Worm (Caenorhabditis elegans) whole organism, young adult: Measurements from ENCODE around the gene C28H8.3.

ENCODE experiments used
- C17E4.6 ChIP-seq: fragments of 200-800 bp; sonication (Bioruptor generic); IDR thresholded peaks from 2 replicates; pipeline ENCODE4 v1.3.6; 2022; ENCODE audit warnings: missing genetic modification reagents, missing genetic modification characterization, missing compliant biosample characterization
- F33H1.4 ChIP-seq: fragments of 200-800 bp; sonication (Bioruptor generic); IDR thresholded peaks from 2 replicates; pipeline ENCODE4 v1.3.6; 2022; ENCODE audit warnings: missing genetic modification reagents, missing genetic modification characterization, missing compliant biosample characterization
- F39B2.1 ChIP-seq: fragments of 200-800 bp; sonication (Bioruptor generic); IDR thresholded peaks from 2 replicates; pipeline ENCODE4 v1.3.6; 2022; ENCODE audit warnings: missing genetic modification reagents, missing genetic modification characterization, missing compliant biosample characterization
- F55B11.4 ChIP-seq: sonication (generic microtip); optimal IDR thresholded peaks from 2 replicates; lab custom pipeline; 2016; ENCODE audit warnings: missing compliant biosample characterization, missing genetic modification characterization, borderline replicate concordance; ENCODE audit not compliant: insufficient read depth
- Y53G8AR.9 ChIP-seq: fragments of 200-800 bp; sonication (Bioruptor generic); conservative IDR thresholded peaks from 2 replicates; pipeline ENCODE4 v1.3.6; 2022; ENCODE audit warnings: missing genetic modification reagents, missing genetic modification characterization, missing compliant biosample characterization
- Y67H2A.10 ChIP-seq: fragments of 200-800 bp; sonication (Bioruptor generic); conservative IDR thresholded peaks from 2 replicates; pipeline ENCODE4 v1.3.6; 2022; ENCODE audit warnings: missing genetic modification reagents, missing genetic modification characterization, missing compliant biosample characterization
- akir-1 ChIP-seq: fragments of 200-800 bp; sonication (Bioruptor generic); optimal IDR thresholded peaks from 2 replicates; lab custom pipeline; 2018; ENCODE audit warnings: mild to moderate bottlenecking, missing genetic modification characterization, moderate library complexity, missing compliant biosample characterization
- aptf-2 ChIP-seq: fragments of 200-800 bp; sonication (Bioruptor generic); conservative IDR thresholded peaks from 2 replicates; pipeline ENCODE4 v1.3.6; 2022; ENCODE audit warnings: missing genetic modification reagents, missing genetic modification characterization, missing compliant biosample characterization
- cebp-1 ChIP-seq, 2 experiments: fragments of 200-800 bp in 1 of 2; sonication (Bioruptor generic) in 1 of 2; sonication (generic microtip) in 1 of 2; IDR thresholded peaks in 1 of 2; optimal IDR thresholded peaks in 1 of 2; 2 replicates each; pipeline versions ENCODE4 v1.3.6 to Lab custom; 2017 to 2022; ENCODE audit warnings: missing compliant biosample characterization in 2 of 2, missing genetic modification characterization in 2 of 2, mild to moderate bottlenecking in 1 of 2, missing genetic modification reagents in 1 of 2, moderate library complexity in 1 of 2
- cebp-2 ChIP-seq: fragments of 200-800 bp; sonication (Bioruptor generic); IDR thresholded peaks from 2 replicates; pipeline ENCODE4 v1.3.6; 2022; ENCODE audit warnings: missing genetic modification characterization, missing compliant biosample characterization
- dox-1 ChIP-seq: fragments of 200-800 bp; sonication (Bioruptor generic); IDR thresholded peaks from 2 replicates; pipeline ENCODE4 v1.3.6; 2022; ENCODE audit warnings: missing genetic modification reagents, missing genetic modification characterization, missing compliant biosample characterization
- egl-18 ChIP-seq: fragments of 200-800 bp; sonication (Bioruptor generic); IDR thresholded peaks from 2 replicates; pipeline ENCODE4 v1.3.6; 2022; ENCODE audit warnings: missing genetic modification reagents, missing genetic modification characterization, missing compliant biosample characterization
- ets-4 ChIP-seq: fragments of 200-800 bp; sonication (Bioruptor generic); optimal IDR thresholded peaks from 2 replicates; lab custom pipeline; 2018; ENCODE audit warnings: mild to moderate bottlenecking, missing genetic modification characterization, missing compliant biosample characterization
- gei-17 ChIP-seq: fragments of 200-800 bp; sonication (Bioruptor generic); optimal IDR thresholded peaks from 2 replicates; lab custom pipeline; 2018; ENCODE audit warnings: mild to moderate bottlenecking, missing genetic modification characterization, missing compliant biosample characterization
- let-526 ChIP-seq: fragments of 200-800 bp; sonication (Bioruptor generic); IDR thresholded peaks from 2 replicates; pipeline ENCODE4 v1.3.6; 2022; ENCODE audit warnings: missing genetic modification reagents, missing genetic modification characterization, missing compliant biosample characterization
- lin-26 ChIP-seq: fragments of 200-800 bp; sonication (Bioruptor generic); IDR thresholded peaks from 2 replicates; pipeline ENCODE4 v1.3.6; 2022; ENCODE audit warnings: missing genetic modification reagents, missing genetic modification characterization, missing compliant biosample characterization
- lin-40 ChIP-seq: sonication (generic microtip); optimal IDR thresholded peaks from 2 replicates; lab custom pipeline; 2016; ENCODE audit warnings: missing genetic modification characterization, mild to moderate bottlenecking, missing compliant biosample characterization, missing genotype, missing genetic modification reagents
- madf-10 ChIP-seq: sonication (generic microtip); optimal IDR thresholded peaks from 2 replicates; lab custom pipeline; 2016; ENCODE audit warnings: mild to moderate bottlenecking, missing genetic modification characterization, missing compliant biosample characterization
- madf-3 ChIP-seq: fragments of 200-800 bp; sonication (Bioruptor generic); IDR thresholded peaks from 2 replicates; pipeline ENCODE4 v1.3.6; 2022; ENCODE audit warnings: missing genetic modification reagents, missing genetic modification characterization, missing compliant biosample characterization
- madf-8 ChIP-seq: fragments of 200-800 bp; sonication (Bioruptor generic); conservative IDR thresholded peaks from 2 replicates; pipeline ENCODE4 v1.3.6; 2022; ENCODE audit warnings: missing genetic modification reagents, missing genetic modification characterization, missing compliant biosample characterization
- mcd-1 ChIP-seq: fragments of 200-800 bp; sonication (Bioruptor generic); IDR thresholded peaks from 2 replicates; pipeline ENCODE4 v1.3.6; 2022; ENCODE audit warnings: missing genetic modification reagents, missing genetic modification characterization, missing compliant biosample characterization
- mxl-1 ChIP-seq: sonication (generic microtip); optimal IDR thresholded peaks from 2 replicates; lab custom pipeline; 2016; ENCODE audit warnings: missing genetic modification characterization, missing compliant biosample characterization
- nhr-120 ChIP-seq: fragments of 200-800 bp; sonication (Bioruptor generic); IDR thresholded peaks from 2 replicates; pipeline ENCODE4 v1.3.6; 2022; ENCODE audit warnings: missing genetic modification characterization, missing compliant biosample characterization
- nhr-179 ChIP-seq: sonication (generic microtip); optimal IDR thresholded peaks from 2 replicates; lab custom pipeline; 2016; ENCODE audit warnings: mild to moderate bottlenecking, missing genetic modification characterization, missing compliant biosample characterization
- nhr-90 ChIP-seq: sonication (generic microtip); optimal IDR thresholded peaks from 2 replicates; lab custom pipeline; 2016; ENCODE audit warnings: missing genotype, mild to moderate bottlenecking, missing genetic modification characterization, missing compliant biosample characterization
- pbrm-1 ChIP-seq: fragments of 200-800 bp; sonication (Bioruptor generic); IDR thresholded peaks from 2 replicates; pipeline ENCODE4 v1.3.6; 2022; ENCODE audit warnings: missing genetic modification reagents, missing genetic modification characterization, missing compliant biosample characterization
- rcor-1 ChIP-seq: fragments of 200-800 bp; sonication (Bioruptor generic); IDR thresholded peaks from 2 replicates; pipeline ENCODE4 v1.3.6; 2022; ENCODE audit warnings: missing genetic modification reagents, missing genetic modification characterization, missing compliant biosample characterization
- sea-2 ChIP-seq: fragments of 200-800 bp; sonication (Bioruptor generic); IDR thresholded peaks from 2 replicates; pipeline ENCODE4 v1.3.6; 2022; ENCODE audit warnings: missing genetic modification characterization, missing compliant biosample characterization
- snpc-1.1 ChIP-seq: sonication (generic microtip); optimal IDR thresholded peaks from 2 replicates; lab custom pipeline; 2017; ENCODE audit warnings: missing genetic modification characterization, mild to moderate bottlenecking, missing compliant biosample characterization, antibody characterized with exemption, moderate library complexity, missing genotype, missing genetic modification reagents; ENCODE audit not compliant: insufficient read depth
- sptf-2 ChIP-seq: fragments of 200-800 bp; sonication (Bioruptor generic); optimal IDR thresholded peaks from 2 replicates; lab custom pipeline; 2018; ENCODE audit warnings: mild to moderate bottlenecking, missing genetic modification characterization, missing compliant biosample characterization
- tbx-9 ChIP-seq: sonication (generic microtip); optimal IDR thresholded peaks from 2 replicates; lab custom pipeline; 2016; ENCODE audit warnings: borderline replicate concordance, missing genetic modification characterization, inconsistent platforms, missing compliant biosample characterization
- unc-62 ChIP-seq: fragments of 150-350 bp; optimal IDR thresholded peaks from 2 replicates; lab custom pipeline; 2014; ENCODE audit warnings: missing biosample characterization, missing genetic modification reagents, missing genetic modification characterization
- zfh-2 ChIP-seq: fragments of 200-800 bp; sonication (Bioruptor generic); conservative IDR thresholded peaks from 2 replicates; pipeline ENCODE4 v1.3.6; 2022; ENCODE audit warnings: missing genetic modification reagents, missing genetic modification characterization, missing compliant biosample characterization
- ztf-25 ChIP-seq: fragments of 200-800 bp; sonication (Bioruptor generic); IDR thresholded peaks from 2 replicates; pipeline ENCODE4 v1.3.6; 2022; ENCODE audit warnings: missing genetic modification reagents, missing genetic modification characterization, missing compliant biosample characterization
- ztf-26 ChIP-seq: sonication (generic microtip); optimal IDR thresholded peaks from 2 replicates; lab custom pipeline; 2017; ENCODE audit warnings: missing genetic modification characterization, missing compliant biosample characterization

C28H8.3 gene

DNA sequence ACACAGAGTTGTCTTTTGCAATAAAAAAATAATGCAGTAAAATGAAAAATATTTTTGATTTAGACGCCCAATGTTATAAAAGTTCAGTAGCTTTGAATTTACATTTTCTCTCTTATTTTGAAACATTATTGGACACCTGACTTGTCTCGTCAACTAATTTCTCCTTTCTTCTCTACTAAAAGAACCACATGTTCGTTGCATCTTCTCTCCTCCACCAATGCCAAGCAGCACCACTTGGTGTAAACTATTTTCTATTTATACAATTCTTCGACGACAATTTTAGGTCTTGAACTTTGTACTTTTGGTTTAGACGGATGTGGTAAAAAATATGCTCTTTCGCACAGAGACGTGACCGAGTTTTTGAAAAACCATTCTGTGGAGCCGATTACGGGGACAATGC lies 22.2 kb downstream of the C28H8.3 start:
- TF ChIP-seq sea-2 (GFP tag; lab: Robert Waterston, UW) (no peak), Y53G8AR.9 (no peak), F33H1.4 (GFP tag; lab: Robert Waterston, UW) (no peak), F39B2.1 (GFP tag; lab: Robert Waterston, UW) (no peak), gei-17 (GFP tag; lab: Kevin White, UChicago) (no peak)
- TF ChIP-seq, all 124 proteins: peak for 0

DNA sequence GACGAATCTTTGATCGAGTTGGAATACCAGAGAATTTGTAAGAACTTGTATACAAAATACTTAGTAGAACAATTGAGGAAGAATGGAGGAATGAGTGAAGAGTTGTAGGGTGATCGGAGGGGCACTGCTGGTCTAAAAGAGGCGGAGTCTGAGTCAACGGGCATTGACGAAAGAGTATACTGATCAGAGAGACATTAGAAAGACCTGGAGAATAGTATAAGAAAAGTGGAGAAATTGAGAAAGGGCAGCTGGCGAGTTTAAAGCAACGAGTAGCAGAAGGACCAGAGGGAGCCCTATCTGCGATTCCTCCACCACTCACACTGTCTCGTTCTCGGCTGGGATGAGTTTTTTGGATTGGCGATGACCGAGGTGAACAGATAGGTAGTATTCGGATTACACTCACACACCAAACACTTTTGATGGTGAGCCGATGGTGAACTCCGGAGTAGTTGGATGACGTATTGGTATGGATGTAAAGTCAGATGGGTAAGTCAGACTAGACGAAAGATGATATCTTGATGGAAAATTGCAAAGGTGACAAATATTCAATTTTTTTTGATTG lies 23.0 kb downstream of the C28H8.3 start, which contains the start of gene EGAP1.5:
TSS of gene EGAP1.5 (plus strand) at position 289 of the 562 bp plus-strand sequence.
- TF ChIP-seq nhr-90 (no peak), pbrm-1 (GFP tag; lab: Robert Waterston, UW) (no peak), F55B11.4 (tag; lab: Kevin White, UChicago) (no peak), let-526 (GFP tag; lab: Robert Waterston, UW) (no peak), F39B2.1 (GFP tag; lab: Robert Waterston, UW) (no peak), nhr-120 (no peak), tbx-9 (tag; lab: Kevin White, UChicago) (no peak), ztf-25 (GFP tag; lab: Robert Waterston, UW) (no peak), ztf-26 (no peak), rcor-1 (no peak), F33H1.4 (GFP tag; lab: Robert Waterston, UW) (no peak), madf-3 (no peak), Y67H2A.10 (GFP tag; lab: Robert Waterston, UW) (no peak), mxl-1 (tag; lab: Kevin White, UChicago) (no peak), aptf-2 (GFP tag; lab: Robert Waterston, UW) (no peak), akir-1 (GFP tag; lab: Kevin White, UChicago) (no peak), unc-62 (GFP tag; lab: Kevin White, UChicago) (no peak)

DNA sequence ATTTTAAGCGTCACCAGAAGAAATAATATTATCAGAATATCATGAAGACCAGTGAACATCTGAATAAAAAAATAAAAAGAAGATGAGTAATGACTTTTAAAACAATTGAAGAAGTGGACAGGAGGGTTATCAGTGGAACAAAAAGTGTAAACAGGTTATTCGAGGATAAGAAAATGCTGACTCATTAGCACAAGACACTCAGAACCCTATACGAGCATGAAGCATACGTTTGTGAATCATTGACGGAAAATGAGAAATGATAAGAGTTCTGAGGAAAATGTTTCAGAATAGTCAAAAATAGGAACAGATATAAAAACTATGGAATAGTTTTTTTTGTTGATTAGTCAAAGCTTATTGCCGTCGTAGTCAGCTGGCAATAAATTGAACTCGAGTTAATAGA lies 24.4 kb downstream of the C28H8.3 start, which contains the start of gene zmp-1:
TSS of gene zmp-1 (minus strand) at position 101 of the 400 bp plus-strand sequence.
- TF ChIP-seq C17E4.6 (GFP tag; lab: Robert Waterston, UW) (no peak), snpc-1.1 (no peak), ets-4 (GFP tag; lab: Kevin White, UChicago) (no peak)
- TF ChIP-seq, all 124 proteins: peak for 0

DNA sequence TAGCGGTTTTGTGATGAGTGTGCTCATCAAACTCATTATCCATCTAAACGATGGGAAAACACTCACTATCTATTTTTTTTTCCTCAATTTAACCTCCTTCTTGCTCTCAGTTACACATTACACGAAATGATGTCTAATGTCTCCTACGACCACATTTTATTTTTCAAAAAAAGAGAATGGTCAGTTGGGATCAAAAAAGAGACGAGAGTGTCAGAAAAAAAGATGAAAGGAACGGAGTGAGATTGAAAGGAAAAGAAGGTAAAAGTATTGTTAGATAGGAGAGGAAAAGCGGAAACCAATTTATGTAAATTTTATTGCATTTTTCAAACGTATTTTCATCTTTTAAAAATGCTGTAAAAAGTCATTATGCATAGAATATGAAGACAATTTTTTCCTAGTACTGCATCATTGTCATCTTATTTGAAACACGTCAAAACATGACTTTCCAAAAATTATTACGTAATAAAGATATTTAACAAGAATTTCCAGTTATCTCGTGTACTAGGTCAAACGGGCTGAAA lies 25.7 kb downstream of the C28H8.3 start:
- TF ChIP-seq Y53G8AR.9, result no peak

DNA sequence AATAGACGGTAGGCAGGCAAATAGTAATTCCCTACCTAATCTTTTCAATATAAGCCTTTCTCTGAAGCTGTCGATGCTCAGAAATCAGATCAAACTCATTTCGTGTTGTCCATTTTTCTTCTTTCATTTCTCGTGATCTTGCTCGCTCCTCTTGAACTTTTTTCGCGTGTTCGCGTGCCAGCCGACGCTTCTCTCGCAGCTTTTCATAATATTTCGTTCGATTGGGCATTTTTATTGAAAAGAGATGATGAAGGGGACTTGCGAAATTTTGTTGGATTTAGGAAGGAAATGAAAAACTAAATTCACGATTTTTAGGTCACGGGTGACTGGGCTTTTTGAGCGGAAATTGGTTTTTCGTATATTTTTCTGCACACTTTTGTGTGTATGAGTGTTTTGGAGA lies 28.5 kb downstream of the C28H8.3 start, which contains the start of gene EGAP1.1:
TSS of gene EGAP1.1 (minus strand) at position 229 of the 400 bp plus-strand sequence.
- TF ChIP-seq nhr-179 (tag; lab: Kevin White, UChicago), result no peak
- TF ChIP-seq sptf-2 (GFP tag; lab: Kevin White, UChicago), result no peak
- no peak for TF ChIP-seq cebp-2 (GFP tag; lab: Robert Waterston, UW)
- TF ChIP-seq dox-1, result no peak
- no peak for TF ChIP-seq nhr-90
- TF ChIP-seq egl-18, result no peak
- TF ChIP-seq lin-26 (GFP tag; lab: Robert Waterston, UW), result no peak
- no peak for TF ChIP-seq madf-8 (GFP tag; lab: Robert Waterston, UW)
- no peak for TF ChIP-seq ets-4 (GFP tag; lab: Kevin White, UChicago)
- TF ChIP-seq zfh-2 (GFP tag; lab: Robert Waterston, UW), result no peak
- TF ChIP-seq F33H1.4 (GFP tag; lab: Robert Waterston, UW), result no peak
- TF ChIP-seq mcd-1, result no peak
- TF ChIP-seq cebp-1 (GFP tag; IDR thresholded peaks at IDR 0.05; lab: Robert Waterston, UW), result peak; percentile 62
- peak; percentile 88 for TF ChIP-seq cebp-1 (tag; optimal IDR thresholded peaks at IDR 0.05; lab: Kevin White, UChicago)
- TF ChIP-seq madf-10, result peak; percentile 17
- no peak for TF ChIP-seq lin-40 (tag; lab: Kevin White, UChicago)
